Worm (Caenorhabditis elegans) whole organism, mixed stage, embryonic: ENCODE results near the gene ZK666.15.

Source experiments
- M03D4.4 ChIP-seq: sonication (generic microtip); optimal IDR thresholded peaks from 2 replicates; lab custom pipeline; 2017; ENCODE audit warnings: mild to moderate bottlenecking, missing genetic modification characterization, missing compliant biosample characterization
- bed-3 ChIP-seq: fragments of 200-800 bp; sonication (Bioruptor generic); optimal IDR thresholded peaks from 3 replicates; lab custom pipeline; 2018; ENCODE audit warnings: mild to moderate bottlenecking, missing genetic modification characterization, moderate library complexity, missing compliant biosample characterization
- blmp-1 ChIP-seq: fragments of 150-350 bp; optimal IDR thresholded peaks from 2 replicates; lab custom pipeline; 2014; ENCODE audit warnings: missing biosample characterization, missing genetic modification characterization
- ceh-43 ChIP-seq: fragments of 200-800 bp; sonication (Bioruptor generic); optimal IDR thresholded peaks from 2 replicates; lab custom pipeline; 2018; ENCODE audit warnings: mild to moderate bottlenecking, missing genetic modification characterization, moderate library complexity, missing compliant biosample characterization
- ceh-83 ChIP-seq: fragments of 200-800 bp; sonication (Bioruptor generic); optimal IDR thresholded peaks from 2 replicates; lab custom pipeline; 2018; ENCODE audit warnings: mild to moderate bottlenecking, missing genetic modification characterization, missing compliant biosample characterization
- cnd-1 ChIP-seq: fragments of 200-800 bp; sonication (Bioruptor generic); optimal IDR thresholded peaks from 2 replicates; lab custom pipeline; 2018; ENCODE audit warnings: mild to moderate bottlenecking, missing genetic modification characterization, missing compliant biosample characterization
- drap-1 ChIP-seq: fragments of 200-800 bp; sonication (Bioruptor generic); optimal IDR thresholded peaks from 3 replicates; lab custom pipeline; 2018; ENCODE audit warnings: mild to moderate bottlenecking, missing genetic modification characterization, missing compliant biosample characterization
- elt-1 ChIP-seq: sonication (generic microtip); optimal IDR thresholded peaks from 2 replicates; lab custom pipeline; 2017; ENCODE audit warnings: missing genetic modification characterization, mild to moderate bottlenecking, missing compliant biosample characterization, antibody characterized with exemption, moderate library complexity, borderline replicate concordance; ENCODE audit not compliant: insufficient read depth
- ham-2 ChIP-seq: fragments of 200-800 bp; sonication (Bioruptor generic); optimal IDR thresholded peaks from 2 replicates; lab custom pipeline; 2018; ENCODE audit warnings: mild to moderate bottlenecking, missing genetic modification characterization, missing compliant biosample characterization
- hlh-1 ChIP-seq: fragments of 150-350 bp; optimal IDR thresholded peaks from 2 replicates; lab custom pipeline; 2014; ENCODE audit warnings: missing biosample characterization, missing genetic modification reagents, missing genetic modification characterization
- lin-13 ChIP-seq: fragments of 150-350 bp; optimal IDR thresholded peaks from 2 replicates; lab custom pipeline; 2014; ENCODE audit warnings: missing biosample characterization, missing genetic modification characterization
- lin-32 ChIP-seq: fragments of 200-800 bp; sonication (Bioruptor generic); optimal IDR thresholded peaks from 2 replicates; lab custom pipeline; 2018; ENCODE audit warnings: mild to moderate bottlenecking, missing genetic modification characterization, missing compliant biosample characterization
- lsy-2 ChIP-seq: fragments of 150-350 bp; optimal IDR thresholded peaks from 2 replicates; lab custom pipeline; 2014; ENCODE audit warnings: missing biosample characterization, missing genetic modification characterization
- mab-5 ChIP-seq: fragments of 150-350 bp; optimal IDR thresholded peaks from 2 replicates; lab custom pipeline; 2014; ENCODE audit warnings: missing biosample characterization, missing genetic modification characterization
- mep-1 ChIP-seq: fragments of 150-350 bp; optimal IDR thresholded peaks from 2 replicates; lab custom pipeline; 2017; ENCODE audit warnings: missing biosample characterization, missing genetic modification reagents, missing genetic modification characterization, inconsistent platforms
- mls-2 ChIP-seq: sonication (generic microtip); optimal IDR thresholded peaks from 2 replicates; lab custom pipeline; 2016; ENCODE audit warnings: mild to moderate bottlenecking, missing genetic modification characterization, moderate library complexity, missing compliant biosample characterization
- nhr-12 ChIP-seq: fragments of 150-350 bp; optimal IDR thresholded peaks from 2 replicates; lab custom pipeline; 2014; ENCODE audit warnings: missing biosample characterization, missing genetic modification characterization
- nhr-2 ChIP-seq: fragments of 150-350 bp; optimal IDR thresholded peaks from 2 replicates; lab custom pipeline; 2014; ENCODE audit warnings: missing biosample characterization, missing genetic modification characterization
- nhr-237 ChIP-seq: fragments of 150-350 bp; optimal IDR thresholded peaks from 2 replicates; lab custom pipeline; 2014; ENCODE audit warnings: missing biosample characterization, missing genetic modification characterization
- nhr-76 ChIP-seq: sonication (generic microtip); optimal IDR thresholded peaks from 2 replicates; lab custom pipeline; 2017; ENCODE audit warnings: missing biosample characterization, missing genetic modification characterization
- pha-4 ChIP-seq: fragments of 150-350 bp; optimal IDR thresholded peaks from 2 replicates; lab custom pipeline; 2018; ENCODE audit warnings: missing biosample characterization, missing genetic modification reagents, missing genetic modification characterization
- sem-2 ChIP-seq: fragments of 200-800 bp; sonication (Bioruptor generic); optimal IDR thresholded peaks from 2 replicates; lab custom pipeline; 2018; ENCODE audit warnings: mild to moderate bottlenecking, missing genetic modification characterization, missing compliant biosample characterization
- snpc-4 ChIP-seq: fragments of 150-350 bp; optimal IDR thresholded peaks from 2 replicates; lab custom pipeline; 2014; ENCODE audit warnings: missing biosample characterization, missing genetic modification characterization
- sptf-1 ChIP-seq: sonication (generic microtip); optimal IDR thresholded peaks from 2 replicates; lab custom pipeline; 2017; ENCODE audit warnings: mild to moderate bottlenecking, missing genetic modification characterization, moderate library complexity, missing compliant biosample characterization
- tbx-8 ChIP-seq: fragments of 200-800 bp; sonication (Bioruptor generic); optimal IDR thresholded peaks from 2 replicates; lab custom pipeline; 2018; ENCODE audit warnings: mild to moderate bottlenecking, missing genetic modification characterization, moderate library complexity, missing compliant biosample characterization
- unc-39 ChIP-seq: fragments of 150-350 bp; optimal IDR thresholded peaks from 2 replicates; lab custom pipeline; 2014; ENCODE audit warnings: missing biosample characterization, missing genetic modification characterization
- unc-62 ChIP-seq: fragments of 150-350 bp; optimal IDR thresholded peaks from 2 replicates; lab custom pipeline; 2014; ENCODE audit warnings: missing biosample characterization, missing genetic modification reagents, missing genetic modification characterization
- zip-8 ChIP-seq: fragments of 150-350 bp; optimal IDR thresholded peaks from 2 replicates; lab custom pipeline; 2014; ENCODE audit warnings: missing biosample characterization, missing genetic modification characterization
- ztf-11 ChIP-seq: fragments of 150-350 bp; optimal IDR thresholded peaks from 2 replicates; lab custom pipeline; 2014; ENCODE audit warnings: missing biosample characterization, missing genetic modification characterization

Gene ZK666.15

ce11 chrII:10476959-10477358 lies 9.9 kb upstream of the ZK666.15 start, which contains the start of gene ZK666.4:
Gene ZK666.4 (plus strand): TSS chrII:10477259.
- TF ChIP-seq unc-62 (GFP tag; lab: Kevin White, UChicago) (no peak), mep-1 (tag; lab: Kevin White, UChicago) (no peak), mab-5 (tag; lab: Kevin White, UChicago) (no peak), nhr-2 (no peak), zip-8 (tag; lab: Kevin White, UChicago) (no peak), lin-13 (tag; lab: Kevin White, UChicago) (no peak), bed-3 (no peak), nhr-76 (no peak), ham-2 (GFP tag; lab: Kevin White, UChicago) (no peak), ceh-83 (GFP tag; lab: Kevin White, UChicago) (no peak), elt-1 (tag; lab: Kevin White, UChicago) (no peak), hlh-1 (tag; lab: Kevin White, UChicago) (no peak), lsy-2 (tag; lab: Kevin White, UChicago) (no peak), drap-1 (GFP tag; lab: Kevin White, UChicago) (no peak), nhr-12 (tag; lab: Kevin White, UChicago) (no peak), nhr-237 (tag; lab: Kevin White, UChicago) (no peak), ztf-11 (no peak), sptf-1 (tag; lab: Kevin White, UChicago) (no peak), unc-39 (tag; lab: Kevin White, UChicago) (no peak)
- TF ChIP-seq, all 35 proteins: peak for 0

- TF ChIP-seq nhr-12 (tag; lab: Kevin White, UChicago) (no peak), lin-13 (tag; lab: Kevin White, UChicago) (no peak), zip-8 (tag; lab: Kevin White, UChicago) (no peak), nhr-237 (tag; lab: Kevin White, UChicago) (no peak), unc-62 (GFP tag; lab: Kevin White, UChicago) (no peak), sem-2 (GFP tag; lab: Kevin White, UChicago) (no peak), pha-4 (tag; lab: Kevin White, UChicago) (no peak), ceh-83 (GFP tag; lab: Kevin White, UChicago) (no peak), lsy-2 (tag; lab: Kevin White, UChicago) (no peak), elt-1 (tag; lab: Kevin White, UChicago) (no peak), mab-5 (tag; lab: Kevin White, UChicago) (no peak), bed-3 (no peak), mls-2 (no peak), cnd-1 (tag; lab: Kevin White, UChicago) (no peak), ceh-43 (GFP tag; lab: Kevin White, UChicago) (no peak), M03D4.4 (no peak), hlh-1 (tag; lab: Kevin White, UChicago) (no peak), blmp-1 (no peak), sptf-1 (tag; lab: Kevin White, UChicago) (no peak)
Measured at ce11 chrII:10479348-10479747, 7.5 kb upstream of the ZK666.15 start, which contains the start of gene clec-59. Gene clec-59 (minus strand): TSS chrII:10479448.

ce11 chrII:10480043-10480442 lies 6.8 kb upstream of the ZK666.15 start:
- TF ChIP-seq snpc-4 (tag; lab: Kevin White, UChicago) (no peak), nhr-2 (no peak), bed-3 (no peak), zip-8 (tag; lab: Kevin White, UChicago) (no peak), mls-2 (no peak), blmp-1 (no peak), cnd-1 (tag; lab: Kevin White, UChicago) (no peak), nhr-76 (no peak), hlh-1 (tag; lab: Kevin White, UChicago) (no peak), sem-2 (GFP tag; lab: Kevin White, UChicago) (no peak), tbx-8 (GFP tag; lab: Kevin White, UChicago) (no peak), nhr-237 (tag; lab: Kevin White, UChicago) (no peak), unc-39 (tag; lab: Kevin White, UChicago) (no peak), ham-2 (GFP tag; lab: Kevin White, UChicago) (no peak)

- TF ChIP-seq ztf-11 (no peak), drap-1 (GFP tag; lab: Kevin White, UChicago) (no peak), lin-32 (no peak), ceh-43 (GFP tag; lab: Kevin White, UChicago) (no peak)
- TF ChIP-seq, all 35 proteins: peak for 0
Measured at ce11 chrII:10481824-10482556, 4.8 kb upstream of the ZK666.15 start, which contains the start of the genes clec-60 and ZK666.11. Gene clec-60 (minus strand): TSS chrII:10481874. Gene ZK666.11 (plus strand): TSS chrII:10482522.
